Worm (Caenorhabditis elegans): ENCODE data around the gene R11F4.1.

DNA sequence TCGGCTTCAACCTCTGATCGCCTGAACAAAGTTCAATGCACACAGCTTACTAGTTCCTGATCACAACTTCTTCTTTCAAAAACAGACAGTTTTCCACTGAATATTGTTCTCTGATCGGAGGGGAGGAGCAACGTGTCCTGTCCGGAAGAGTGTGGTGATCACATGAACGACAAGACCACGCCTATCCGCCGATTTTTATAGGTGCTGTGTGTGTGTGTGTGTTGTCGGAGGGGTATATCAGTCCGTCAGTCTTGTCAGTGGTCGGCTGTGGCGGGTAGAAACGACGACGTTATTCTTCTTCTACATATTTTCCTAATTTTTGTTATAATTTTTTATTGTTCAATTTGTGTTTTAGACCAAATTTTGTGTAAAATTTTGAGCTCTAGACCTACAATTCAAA lies 940 bp upstream of the R11F4.1 start:
- TF ChIP-seq ztf-29 (GFP tag; IDR thresholded peaks at IDR 0.05) (no peak), cog-1 (tag; optimal IDR thresholded peaks at IDR 0.05) (no peak), tab-1 (GFP tag; IDR thresholded peaks at IDR 0.05) (no peak), flt-1 (GFP tag; IDR thresholded peaks at IDR 0.05) (no peak), ref-1 (GFP tag; conservative IDR thresholded peaks at IDR 0.05) (no peak), med-1 (GFP tag; optimal IDR thresholded peaks at IDR 0.05; ENCODE audit: insufficient read depth) (no peak), T22C8.4 (GFP tag; IDR thresholded peaks at IDR 0.05) (no peak), ztf-23 (GFP tag; IDR thresholded peaks at IDR 0.05) (no peak)
